Fruit fly (Drosophila melanogaster) Kc167 (cell line): Measurements from ENCODE around the gene CG8419.

Experiments used
- h ChIP-seq: fragments of >200 bp; optimal IDR thresholded peaks from 3 replicates; lab custom pipeline; 2018; ENCODE audit warnings: missing external identifiers
- insv ChIP-seq: fragments of >200 bp; optimal IDR thresholded peaks from 3 replicates; lab custom pipeline; 2018; ENCODE audit warnings: missing external identifiers

dm6 chr2L:8213987-8214386, 8.0 kb downstream of the CG8419 start, which contains the start of gene CG8353:
- TF ChIP-seq h (lab: Kevin White, UChicago) (no peak), insv (lab: Kevin White, UChicago) (no peak)
